Worm (Caenorhabditis elegans) whole organism, L4 larva: ENCODE data around the gene tmem-17.

Experiments
- aly-2 ChIP-seq: sonication (generic microtip); optimal IDR thresholded peaks from 2 replicates; lab custom pipeline; 2018; ENCODE audit warnings: missing biosample characterization, missing genetic modification characterization
- ceh-28 ChIP-seq: fragments of 150-350 bp; optimal IDR thresholded peaks from 2 replicates; lab custom pipeline; 2014; ENCODE audit warnings: missing biosample characterization, missing genetic modification reagents, missing genetic modification characterization
- ctbp-1 ChIP-seq: fragments of 200-800 bp; sonication (Bioruptor generic); IDR thresholded peaks from 2 replicates; pipeline ENCODE4 v1.3.6; 2022; ENCODE audit warnings: missing genetic modification reagents, missing genetic modification characterization, missing compliant biosample characterization
- duxl-1 ChIP-seq: sonication (generic microtip); optimal IDR thresholded peaks from 2 replicates; lab custom pipeline; 2016; ENCODE audit warnings: mild to moderate bottlenecking, missing genetic modification characterization, moderate library complexity, missing compliant biosample characterization; ENCODE audit not compliant: poor library complexity
- egl-27 ChIP-seq: sonication (generic microtip); optimal IDR thresholded peaks from 3 replicates; lab custom pipeline; 2017; ENCODE audit warnings: missing biosample characterization, missing genetic modification reagents, missing genetic modification characterization
- hlh-30 ChIP-seq: sonication (generic microtip); optimal IDR thresholded peaks from 2 replicates; lab custom pipeline; 2017; ENCODE audit warnings: antibody characterized with exemption, mild to moderate bottlenecking, missing genetic modification characterization, missing compliant biosample characterization; ENCODE audit not compliant: insufficient read depth
- lin-15B ChIP-seq: fragments of 150-350 bp; sonication (generic microtip); optimal IDR thresholded peaks from 3 replicates; lab custom pipeline; 2014; ENCODE audit warnings: missing biosample characterization, missing genetic modification characterization
- lsy-2 ChIP-seq, 2 experiments: fragments of 150-350 bp in 1 of 2; sonication (generic microtip) in 1 of 2; optimal IDR thresholded peaks; 2 replicates each; lab custom pipeline; 2014 to 2017; ENCODE audit warnings: missing biosample characterization in 2 of 2, missing genetic modification characterization in 2 of 2
- nhr-111 ChIP-seq: fragments of 200-800 bp; sonication (Bioruptor generic); optimal IDR thresholded peaks from 2 replicates; lab custom pipeline; 2018; ENCODE audit warnings: mild to moderate bottlenecking, missing genetic modification characterization, missing compliant biosample characterization
- set-16 ChIP-seq: fragments of 200-800 bp; sonication (Bioruptor generic); IDR thresholded peaks from 2 replicates; pipeline ENCODE4 v1.3.6; 2022; ENCODE audit warnings: missing genetic modification reagents, missing genetic modification characterization, missing compliant biosample characterization
- tra-1 ChIP-seq: fragments of 200-800 bp; sonication (Bioruptor generic); IDR thresholded peaks from 2 replicates; pipeline ENCODE4 v1.3.6; 2022; ENCODE audit warnings: missing genetic modification reagents, missing genetic modification characterization, missing compliant biosample characterization
- unc-39 ChIP-seq: sonication (generic microtip); optimal IDR thresholded peaks from 2 replicates; lab custom pipeline; 2017; ENCODE audit warnings: missing biosample characterization, missing genetic modification characterization
- ztf-11 ChIP-seq: fragments of 150-350 bp; optimal IDR thresholded peaks from 2 replicates; lab custom pipeline; 2014; ENCODE audit warnings: missing biosample characterization, missing genetic modification characterization

DNA sequence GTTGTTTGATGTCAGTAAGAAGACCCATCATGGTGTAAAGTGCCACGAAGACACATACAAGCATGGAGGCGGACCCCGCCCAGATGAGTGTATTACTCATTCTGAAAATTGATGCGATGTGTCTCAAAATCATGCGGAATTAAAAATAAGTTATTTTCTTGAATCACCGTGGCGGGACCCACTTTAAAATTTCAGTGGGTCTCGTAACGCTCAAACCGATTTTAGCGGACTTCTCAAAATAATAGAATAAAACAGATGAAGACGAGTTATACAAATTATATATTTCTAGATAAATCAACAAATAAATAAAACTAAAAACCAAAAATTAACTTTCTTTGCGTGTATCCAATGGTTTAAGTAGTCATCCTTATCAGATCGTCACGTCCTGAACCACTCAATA, 49.6 kb upstream of the tmem-17 start, which contains the start of gene col-8:
- TF ChIP-seq ctbp-1 (GFP tag; lab: Robert Waterston, UW) (no peak), egl-27 (no peak), set-16 (GFP tag; lab: Robert Waterston, UW) (no peak), hlh-30 (no peak), tra-1 (GFP tag; lab: Robert Waterston, UW) (no peak), lsy-2 (tag; optimal IDR thresholded peaks at IDR 0.05; lab: Kevin White, UChicago) (no peak), ceh-28 (tag; lab: Kevin White, UChicago) (no peak), duxl-1 (no peak), unc-39 (tag; lab: Kevin White, UChicago) (no peak), ztf-11 (tag; lab: Kevin White, UChicago) (no peak), nhr-111 (no peak), aly-2 (no peak), lin-15B (tag; lab: Kevin White, UChicago) (no peak)
